Worm (Caenorhabditis elegans): ENCODE measurements around the gene F35E8.9.
"Not testable (repeated sequence)": the region's sequence is repeated elsewhere in the genome, so short reads cannot be mapped to it uniquely, and the experiment has no call there.

The F35E8.9 gene

DNA sequence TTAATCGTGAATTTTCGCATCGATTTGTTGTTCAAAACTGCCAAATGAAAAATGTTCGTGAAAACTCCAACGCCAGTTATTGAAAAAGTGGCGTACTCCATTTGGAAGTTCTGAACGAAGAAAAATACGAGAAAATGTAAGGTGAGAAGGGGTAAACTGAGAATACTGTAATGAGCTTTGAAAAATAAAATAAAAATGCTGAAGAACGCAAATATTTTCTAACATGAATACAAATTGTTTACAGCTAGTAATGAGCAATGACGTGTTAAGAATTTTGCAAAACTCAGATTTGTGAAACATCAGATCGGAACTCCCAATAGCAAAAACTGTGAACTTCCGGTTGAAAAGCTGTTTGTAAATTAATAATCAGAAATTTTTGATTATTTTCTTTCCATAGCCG, 15.0 kb upstream of the F35E8.9 start, which contains the start of gene srw-26:
srw-26 (minus strand) TSS at position 101 of the 400 bp plus-strand sequence.
- no peak for TF ChIP-seq ccch-3 (GFP tag; optimal IDR thresholded peaks at IDR 0.05)
- no peak for TF ChIP-seq bed-1 (GFP tag; IDR thresholded peaks at IDR 0.05)
- no peak for TF ChIP-seq F57A8.1 (GFP tag; optimal IDR thresholded peaks at IDR 0.05)

DNA sequence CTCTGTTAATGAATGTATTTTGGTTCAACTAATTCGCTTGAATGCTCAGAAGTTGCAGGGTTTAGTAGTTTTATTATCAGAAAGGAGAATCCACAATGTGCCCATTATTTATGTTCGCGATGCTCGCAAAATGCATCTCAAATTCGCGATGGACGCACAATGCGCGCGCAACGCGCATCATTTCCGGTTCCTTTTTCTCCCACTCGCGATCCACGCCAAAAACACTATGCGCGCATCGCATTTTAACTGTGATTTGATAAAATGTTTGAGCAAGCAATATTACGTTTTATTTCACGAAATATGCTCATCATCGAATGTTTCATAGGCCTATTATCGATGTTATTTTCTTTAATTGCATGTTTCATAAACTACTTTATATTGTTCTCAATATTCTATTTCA, 12.5 kb upstream of the F35E8.9 start, which contains the start of gene srbc-77:
srbc-77 (plus strand) TSS at position 301 of the 400 bp plus-strand sequence.
- TF ChIP-seq Y53G8AR.9 (GFP tag; conservative IDR thresholded peaks at IDR 0.05); lin-54 (GFP tag; optimal IDR thresholded peaks at IDR 0.05); fkh-3 (tag; optimal IDR thresholded peaks at IDR 0.05): not testable (repeated sequence)

DNA sequence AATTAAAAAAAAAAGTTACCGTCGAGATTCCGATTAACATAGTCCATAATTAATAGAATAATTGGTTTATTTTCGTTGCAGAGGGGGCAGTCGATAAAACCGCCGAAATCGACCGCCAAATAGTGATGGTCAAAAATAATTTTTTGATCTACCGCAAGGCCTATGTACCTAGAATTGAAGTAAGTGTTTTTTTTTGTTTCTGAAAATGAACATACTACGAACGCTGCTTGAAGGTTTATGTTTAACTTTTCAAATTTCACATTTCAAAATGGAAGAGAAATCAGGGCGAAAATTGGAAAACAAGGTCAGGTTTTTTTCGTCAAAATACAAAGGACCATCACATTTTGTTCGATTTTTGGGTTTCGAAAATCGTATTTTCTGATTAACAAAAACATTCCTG, 11.0 kb upstream of the F35E8.9 start, which contains the start of gene pzf-1:
pzf-1 (minus strand) TSS at position 101 of the 400 bp plus-strand sequence.
- TF ChIP-seq F39B2.1 (GFP tag; IDR thresholded peaks at IDR 0.05), result no peak
- no peak for TF ChIP-seq akir-1 (GFP tag; optimal IDR thresholded peaks at IDR 0.05)
- TF ChIP-seq B0261.1 (tag; optimal IDR thresholded peaks at IDR 0.05), result no peak
- no peak for TF ChIP-seq bed-2 (GFP tag; IDR thresholded peaks at IDR 0.05)
- TF ChIP-seq ceh-27 (GFP tag; optimal IDR thresholded peaks at IDR 0.05), result no peak
- TF ChIP-seq ceh-58 (GFP tag; IDR thresholded peaks at IDR 0.05), result no peak

DNA sequence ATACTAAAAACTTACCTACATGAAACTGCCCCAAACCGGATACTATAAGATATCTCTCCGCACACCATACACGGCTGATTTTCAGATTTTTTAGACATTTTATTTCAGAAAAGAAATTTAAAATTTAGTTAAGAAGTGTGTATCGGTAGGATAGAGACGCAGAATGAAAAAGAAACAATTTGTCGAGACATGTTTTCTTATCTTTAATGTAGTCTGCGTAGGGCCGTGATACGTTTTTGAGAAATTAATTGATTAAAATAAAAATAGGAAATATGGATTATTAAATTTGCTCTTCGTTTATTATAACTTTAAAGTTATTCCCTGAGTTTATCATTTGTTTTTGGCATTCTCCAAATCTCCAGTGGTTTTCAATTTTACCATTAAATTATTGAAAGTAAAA, 6.9 kb upstream of the F35E8.9 start, which contains the start of gene nhr-108:
nhr-108 (minus strand) TSS at position 166 of the 400 bp plus-strand sequence.
- TF ChIP-seq nhr-80 (tag; optimal IDR thresholded peaks at IDR 0.05) (no peak), pha-4 (tag; optimal IDR thresholded peaks at IDR 0.05) (no peak), efl-1 (GFP tag; optimal IDR thresholded peaks at IDR 0.05) (no peak), attf-6 (GFP tag; IDR thresholded peaks at IDR 0.05) (no peak), lin-35 (GFP tag; optimal IDR thresholded peaks at IDR 0.05) (no peak), ceh-79 (tag; optimal IDR thresholded peaks at IDR 0.05) (no peak), egrh-3 (GFP tag; IDR thresholded peaks at IDR 0.05) (no peak), F23B12.7 (tag; optimal IDR thresholded peaks at IDR 0.05; ENCODE audit: insufficient read depth) (no peak), F57A8.1 (GFP tag; optimal IDR thresholded peaks at IDR 0.05) (no peak), mcd-1 (GFP tag; IDR thresholded peaks at IDR 0.05) (no peak), sptf-2 (GFP tag; optimal IDR thresholded peaks at IDR 0.05) (no peak), tlf-1 (GFP tag; optimal IDR thresholded peaks at IDR 0.05) (no peak), dox-1 (GFP tag; IDR thresholded peaks at IDR 0.05) (no peak), F39B2.1 (GFP tag; IDR thresholded peaks at IDR 0.05) (no peak), T07F8.4 (tag; optimal IDR thresholded peaks at IDR 0.05) (no peak), madf-8 (GFP tag; conservative IDR thresholded peaks at IDR 0.05) (no peak), K11D2.4 (GFP tag; IDR thresholded peaks at IDR 0.05) (no peak), Y53G8AR.9 (GFP tag; conservative IDR thresholded peaks at IDR 0.05) (no peak), ztf-28 (GFP tag; IDR thresholded peaks at IDR 0.05) (no peak), ztf-22 (GFP tag; optimal IDR thresholded peaks at IDR 0.05) (no peak)

DNA sequence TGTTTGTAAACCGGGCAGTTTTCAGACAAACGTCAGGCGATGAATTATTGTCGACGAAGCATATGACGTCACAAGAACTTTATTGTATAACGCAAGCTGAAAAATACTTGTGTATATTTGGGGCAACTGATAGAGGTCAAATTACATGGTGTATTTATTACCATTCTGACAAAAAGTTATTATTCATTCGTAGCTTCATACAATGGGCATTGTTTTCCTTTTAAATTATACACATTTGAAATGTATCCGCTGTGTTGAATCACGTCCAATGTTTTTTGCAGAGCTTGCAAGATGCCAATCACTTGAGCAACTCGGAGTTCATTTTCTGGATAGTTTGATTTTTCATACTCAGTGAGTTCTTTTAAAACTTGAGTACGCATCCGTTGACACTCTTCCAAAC, 5.6 kb upstream of the F35E8.9 start, which contains the start of gene F35E8.13:
F35E8.13 (plus strand) TSS at position 301 of the 400 bp plus-strand sequence.
- TF ChIP-seq madf-6 (GFP tag; IDR thresholded peaks at IDR 0.05) (no peak), let-607 (tag; optimal IDR thresholded peaks at IDR 0.05) (no peak), hlh-26 (GFP tag; conservative IDR thresholded peaks at IDR 0.05) (no peak), ztf-18 (tag; optimal IDR thresholded peaks at IDR 0.05) (no peak), aptf-2 (GFP tag; conservative IDR thresholded peaks at IDR 0.05) (no peak), nhr-120 (GFP tag; IDR thresholded peaks at IDR 0.05) (no peak), ztf-26 (tag; optimal IDR thresholded peaks at IDR 0.05) (no peak), F55B11.4 (tag; optimal IDR thresholded peaks at IDR 0.05; ENCODE audit: borderline replicate concordance, insufficient read depth) (no peak), chd-7 (tag; optimal IDR thresholded peaks at IDR 0.05) (no peak), lsy-27 (tag; optimal IDR thresholded peaks at IDR 0.05; ENCODE audit: borderline replicate concordance, insufficient read depth) (no peak), mxl-1 (tag; optimal IDR thresholded peaks at IDR 0.05) (no peak), F39B2.1 (GFP tag; IDR thresholded peaks at IDR 0.05) (no peak)

All from whole organism, young adult.